Worm (Caenorhabditis elegans) whole organism, late embryonic: ENCODE data around the gene cogc-4.

ENCODE experiments used
- ama-1 ChIP-seq: fragments of 150-350 bp; optimal IDR thresholded peaks from 2 replicates; lab custom pipeline; 2014
- ceh-14 ChIP-seq: sonication (generic microtip); optimal IDR thresholded peaks from 2 replicates; lab custom pipeline; 2016; ENCODE audit warnings: missing genotype, missing genetic modification characterization, missing compliant biosample characterization
- dve-1 ChIP-seq: sonication (generic microtip); optimal IDR thresholded peaks from 2 replicates; lab custom pipeline; 2017; ENCODE audit warnings: antibody characterized with exemption, mild to moderate bottlenecking, missing genetic modification characterization, missing compliant biosample characterization
- nfya-1 ChIP-seq: sonication (generic microtip); optimal IDR thresholded peaks from 2 replicates; lab custom pipeline; 2017; ENCODE audit warnings: missing genetic modification characterization, mild to moderate bottlenecking, missing compliant biosample characterization, antibody characterized with exemption, moderate library complexity
- nhr-11 ChIP-seq: fragments of 150-350 bp; optimal IDR thresholded peaks from 2 replicates; lab custom pipeline; 2014; ENCODE audit warnings: missing biosample characterization, missing genetic modification characterization
- pha-4 ChIP-seq: fragments of 150-350 bp; optimal IDR thresholded peaks from 2 replicates; lab custom pipeline; 2018; ENCODE audit warnings: missing biosample characterization, missing genetic modification reagents, missing genetic modification characterization
- tbx-2 ChIP-seq: sonication (generic microtip); optimal IDR thresholded peaks from 2 replicates; lab custom pipeline; 2016; ENCODE audit warnings: missing genetic modification characterization, missing compliant biosample characterization

ce11 chrII:1369322-1369721 lies 33.9 kb upstream of the cogc-4 start:
- TF ChIP-seq nhr-11 (tag; lab: Kevin White, UChicago) (no peak), ama-1 (no peak), tbx-2 (tag; lab: Kevin White, UChicago) (no peak), pha-4 (tag; lab: Kevin White, UChicago) (no peak), dve-1 (tag; lab: Kevin White, UChicago) (no peak), nfya-1 (no peak), ceh-14 (tag; lab: Kevin White, UChicago) (no peak)
